Fruit fly (Drosophila melanogaster) Kc167 (cell line): Measurements from ENCODE around the gene mRpL33.

ENCODE experiments used
- Sin3A ChIP-seq: fragments of >200 bp; optimal IDR thresholded peaks from 2 replicates; lab custom pipeline; 2018; ENCODE audit warnings: missing external identifiers
- psq ChIP-seq: fragments of >200 bp; optimal IDR thresholded peaks from 2 replicates; lab custom pipeline; 2017; ENCODE audit warnings: missing external identifiers
- ttk ChIP-seq: sonication (Bioruptor generic); optimal IDR thresholded peaks from 2 replicates; lab custom pipeline; 2017; ENCODE audit warnings: missing external identifiers

DNA sequence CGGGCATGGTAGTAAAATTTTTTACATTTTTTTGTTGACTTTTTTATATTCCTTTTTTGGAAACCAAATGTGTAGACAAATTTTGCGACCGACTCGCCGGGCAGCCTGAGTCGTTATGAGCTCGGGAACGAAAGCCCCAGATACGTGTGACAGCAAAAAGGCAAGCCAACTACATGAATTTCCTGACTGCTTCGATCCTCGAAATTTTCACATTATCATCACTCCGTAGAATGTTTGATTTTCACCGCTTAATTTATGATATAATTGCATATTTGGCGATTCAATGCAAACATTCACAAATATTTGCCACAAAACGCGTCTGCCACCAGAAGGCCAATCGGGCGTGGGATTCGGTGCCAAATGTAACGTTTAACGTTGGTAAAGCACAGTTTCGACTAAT, 45.1 kb downstream of the mRpL33 start, which contains the start of gene CG15577:
- no peak for TF ChIP-seq psq (lab: Kevin White, UChicago)
- no peak for TF ChIP-seq ttk (lab: Kevin White, UChicago)
- TF ChIP-seq Sin3A (lab: Kevin White, UChicago), result no peak
